Worm (Caenorhabditis elegans): ENCODE data around the gene K12H6.8.
A peak's percentile ranks its signal among the peaks of the same experiment; 100 is the strongest.

K12H6.8 gene

ce11 chrII:2800550-2801233 is 27.0 kb upstream of the K12H6.8 start, which contains the start of gene nhr-119:
TSS of gene nhr-119 (minus strand) at chrII:2800600.
- TF ChIP-seq nhr-41 (GFP tag; IDR thresholded peaks at IDR 0.05) = no peak
- no peak for TF ChIP-seq Y5F2A.4 (GFP tag; optimal IDR thresholded peaks at IDR 0.05)
- no peak for TF ChIP-seq unc-39 (tag; optimal IDR thresholded peaks at IDR 0.05)
- TF ChIP-seq nhr-42 (GFP tag; IDR thresholded peaks at IDR 0.05) = no peak
- TF ChIP-seq madf-9 (GFP tag; conservative IDR thresholded peaks at IDR 0.05) = no peak
- peak; percentile 85 for TF ChIP-seq nhr-102 (tag; optimal IDR thresholded peaks at IDR 0.05)
- TF ChIP-seq rbr-2 (tag; optimal IDR thresholded peaks at IDR 0.05) = peak; percentile 12
- TF ChIP-seq lin-1 (GFP tag; IDR thresholded peaks at IDR 0.05) = peak; percentile 74
- no peak for TF ChIP-seq lin-39 (tag; optimal IDR thresholded peaks at IDR 0.05)
- TF ChIP-seq T20F7.1 (GFP tag; optimal IDR thresholded peaks at IDR 0.05) = no peak
- TF ChIP-seq lin-13 (GFP tag; optimal IDR thresholded peaks at IDR 0.05) = peak; percentile 6
- TF ChIP-seq ZK546.5 (tag; optimal IDR thresholded peaks at IDR 0.05) = no peak
- no peak for TF ChIP-seq attf-4 (tag; optimal IDR thresholded peaks at IDR 0.05)
- TF ChIP-seq zfp-3 (GFP tag; conservative IDR thresholded peaks at IDR 0.05) = no peak
- no peak for TF ChIP-seq ceh-44 (GFP tag; IDR thresholded peaks at IDR 0.05)
- TF ChIP-seq F49E8.2 (tag; optimal IDR thresholded peaks at IDR 0.05; ENCODE audit: borderline replicate concordance) = no peak
- peak; percentile 19 for TF ChIP-seq ceh-28 (tag; optimal IDR thresholded peaks at IDR 0.05)
- TF ChIP-seq set-16 (GFP tag; IDR thresholded peaks at IDR 0.05) = no peak
- TF ChIP-seq zip-2 (tag; optimal IDR thresholded peaks at IDR 0.05) = no peak
- peak in 1 of 2 experiments; percentile 68 for TF ChIP-seq unc-62 (GFP tag; optimal IDR thresholded peaks at IDR 0.05 in 1 of 2)
- TF ChIP-seq unc-62 (tag; optimal IDR thresholded peaks at IDR 0.05) = no peak
- no peak for TF ChIP-seq saeg-2 (GFP tag; IDR thresholded peaks at IDR 0.05)
- TF ChIP-seq cey-2 (tag; optimal IDR thresholded peaks at IDR 0.05; ENCODE audit: borderline replicate concordance, insufficient read depth) = peak; percentile 51
- no peak for TF ChIP-seq aly-2 (tag; optimal IDR thresholded peaks at IDR 0.05)
- TF ChIP-seq nhr-6 (tag; optimal IDR thresholded peaks at IDR 0.05) = peak; percentile 44
- peak; percentile 59 for TF ChIP-seq mep-1 (tag; optimal IDR thresholded peaks at IDR 0.05)
- TF ChIP-seq mdt-29 (GFP tag; IDR thresholded peaks at IDR 0.05) = 0 out of 2 replicates have a peak, but pooled peaks have one; percentile 31
- peak; percentile 96 for TF ChIP-seq dve-1 (tag; optimal IDR thresholded peaks at IDR 0.05; ENCODE audit: insufficient read depth)
- TF ChIP-seq hlh-11 (tag; optimal IDR thresholded peaks at IDR 0.05) = peak; percentile 93
- no peak for TF ChIP-seq gei-8 (GFP tag; optimal IDR thresholded peaks at IDR 0.05)
- TF ChIP-seq ceh-62 (tag; optimal IDR thresholded peaks at IDR 0.05) = no peak
- peak; percentile 91 for TF ChIP-seq nhr-28 (tag; optimal IDR thresholded peaks at IDR 0.05)
- no peak for TF ChIP-seq lir-3 (tag; optimal IDR thresholded peaks at IDR 0.05)
- TF ChIP-seq ama-1 (optimal IDR thresholded peaks at IDR 0.05) = no peak
- no peak for TF ChIP-seq daf-12 (tag; optimal IDR thresholded peaks at IDR 0.05)
- TF ChIP-seq mxl-3 (GFP tag; optimal IDR thresholded peaks at IDR 0.05) = peak; percentile 89
- TF ChIP-seq T26A8.4 (GFP tag; IDR thresholded peaks at IDR 0.05) = peak; percentile 74
- TF ChIP-seq mxl-2 (GFP tag; conservative IDR thresholded peaks at IDR 0.05) = no peak
- TF ChIP-seq lim-7 (GFP tag; IDR thresholded peaks at IDR 0.05) = no peak
- no peak for TF ChIP-seq lin-29 (GFP tag; IDR thresholded peaks at IDR 0.05)
- TF ChIP-seq F37D6.2 (tag; optimal IDR thresholded peaks at IDR 0.05) = no peak
- no peak for TF ChIP-seq snpc-1.2 (GFP tag; IDR thresholded peaks at IDR 0.05)
- peak in 1 of 2 experiments; percentile 76 for TF ChIP-seq lsy-2 (tag; optimal IDR thresholded peaks at IDR 0.05)
- peak; percentile 26 for TF ChIP-seq dpl-1 (GFP tag; optimal IDR thresholded peaks at IDR 0.05)
- no peak for TF ChIP-seq vab-7 (GFP tag; IDR thresholded peaks at IDR 0.05)
- TF ChIP-seq nhr-11 (tag; optimal IDR thresholded peaks at IDR 0.05) = no peak
- TF ChIP-seq pqm-1 (tag; optimal IDR thresholded peaks at IDR 0.05) = peak; percentile 56
- no peak for TF ChIP-seq zfp-2 (tag; optimal IDR thresholded peaks at IDR 0.05)
- no peak for TF ChIP-seq unc-130 (GFP tag; optimal IDR thresholded peaks at IDR 0.05)
- peak; percentile 83 for TF ChIP-seq tra-1 (GFP tag; IDR thresholded peaks at IDR 0.05)
- no peak for TF ChIP-seq ZK337.2 (GFP tag; IDR thresholded peaks at IDR 0.05)

All from whole organism, L4 larva.